Fruit fly (Drosophila melanogaster) whole organism, embryonic: ENCODE measurements around the gene CG15534.
A peak's percentile ranks its signal among the peaks of the same experiment; 100 is the strongest.

Source experiments
- ATbp ChIP-seq: fragments of 200-800 bp; sonication (Bioruptor generic); optimal IDR thresholded peaks from 2 replicates; lab custom pipeline; 2017; ENCODE audit warnings: missing biosample characterization, mild to moderate bottlenecking, missing genetic modification characterization, missing genetic modification reagents
- Abd-B ChIP-seq: fragments of 200-800 bp; sonication (Bioruptor generic); optimal IDR thresholded peaks from 2 replicates; lab custom pipeline; 2018; ENCODE audit warnings: missing biosample characterization, mild to moderate bottlenecking, missing genetic modification characterization, moderate library complexity
- Asciz ChIP-seq: fragments of 200-800 bp; sonication (Bioruptor generic); optimal IDR thresholded peaks from 2 replicates; lab custom pipeline; 2017; ENCODE audit warnings: missing biosample characterization, mild to moderate bottlenecking, missing genetic modification characterization, missing genetic modification reagents
- CG10366 ChIP-seq: fragments of 200-800 bp; sonication (Bioruptor generic); IDR thresholded peaks from 2 replicates; pipeline ENCODE4 v1.3.6; 2022; ENCODE audit warnings: missing biosample characterization, missing genetic modification characterization
- CG13123 ChIP-seq: fragments of 200-800 bp; sonication (Bioruptor generic); optimal IDR thresholded peaks from 2 replicates; lab custom pipeline; 2016; ENCODE audit warnings: missing biosample characterization, missing genetic modification characterization
- CG13424 ChIP-seq: fragments of 200-800 bp; sonication (Bioruptor generic); optimal IDR thresholded peaks from 2 replicates; lab custom pipeline; 2019; ENCODE audit warnings: missing biosample characterization, mild to moderate bottlenecking, missing genetic modification characterization, moderate library complexity
- CG14014 ChIP-seq: fragments of 200-800 bp; sonication (Bioruptor generic); IDR thresholded peaks from 2 replicates; pipeline ENCODE4 v1.3.6; 2022; ENCODE audit warnings: missing biosample characterization, missing genetic modification characterization
- CG1603 ChIP-seq: fragments of 200-800 bp; sonication (Bioruptor generic); optimal IDR thresholded peaks from 2 replicates; lab custom pipeline; 2019; ENCODE audit warnings: missing biosample characterization, mild to moderate bottlenecking, missing genetic modification characterization, moderate library complexity
- CG2678 ChIP-seq: fragments of 200-800 bp; sonication (Bioruptor generic); optimal IDR thresholded peaks from 3 replicates; lab custom pipeline; 2019; ENCODE audit warnings: missing biosample characterization, mild to moderate bottlenecking, missing genetic modification characterization, moderate library complexity
- CG3995 ChIP-seq: fragments of 200-800 bp; sonication (Bioruptor generic); optimal IDR thresholded peaks from 3 replicates; lab custom pipeline; 2016; ENCODE audit warnings: missing biosample characterization, missing genetic modification characterization
- CG4360 ChIP-seq: fragments of 200-800 bp; sonication (Bioruptor generic); IDR thresholded peaks from 2 replicates; pipeline ENCODE4 v1.3.6; 2022; ENCODE audit warnings: missing biosample characterization, missing genetic modification characterization
- CG4820 ChIP-seq: fragments of 200-800 bp; sonication (Bioruptor generic); optimal IDR thresholded peaks from 3 replicates; lab custom pipeline; 2016; ENCODE audit warnings: missing biosample characterization, missing genetic modification characterization
- CG6654 ChIP-seq: fragments of 200-800 bp; sonication (Bioruptor generic); optimal IDR thresholded peaks from 2 replicates; lab custom pipeline; 2017; ENCODE audit warnings: missing biosample characterization, mild to moderate bottlenecking, missing genetic modification characterization
- CG7271 ChIP-seq: fragments of 200-800 bp; sonication (Bioruptor generic); optimal IDR thresholded peaks from 2 replicates; lab custom pipeline; 2018; ENCODE audit warnings: missing biosample characterization, mild to moderate bottlenecking, missing genetic modification characterization, moderate library complexity
- Dfd ChIP-seq, 2 experiments: fragments of >200 bp; optimal IDR thresholded peaks; 2 replicates each; lab custom pipeline; 2017; ENCODE audit warnings: missing biosample characterization in 2 of 2, missing genetic modification characterization in 2 of 2
- Ets65A ChIP-seq: fragments of 200-800 bp; sonication (Bioruptor generic); peaks from one replicate; lab custom pipeline; 2016; ENCODE audit warnings: missing biosample characterization, missing genetic modification characterization
- H15 ChIP-seq: fragments of 200-800 bp; sonication (Bioruptor generic); IDR thresholded peaks from 3 replicates; pipeline ENCODE4 v1.3.6; 2022; ENCODE audit warnings: missing biosample characterization, missing genetic modification characterization
- HLH3B ChIP-seq: fragments of 200-800 bp; sonication (Bioruptor generic); IDR thresholded peaks from 2 replicates; pipeline ENCODE4 v1.3.6; 2022; ENCODE audit warnings: missing biosample characterization, missing genetic modification characterization
- HLH4C ChIP-seq: fragments of 200-800 bp; sonication (Bioruptor generic); IDR thresholded peaks from 3 replicates; pipeline ENCODE4 v1.3.6; 2022; ENCODE audit warnings: missing biosample characterization, missing genetic modification characterization; ENCODE audit not compliant: partially characterized antibody
- HmgD ChIP-seq: fragments of 200-800 bp; sonication (Bioruptor generic); optimal IDR thresholded peaks from 3 replicates; lab custom pipeline; 2016; ENCODE audit warnings: missing biosample characterization, missing genetic modification characterization
- MBD-R2 ChIP-seq: fragments of 200-800 bp; sonication (Bioruptor generic); IDR thresholded peaks from 2 replicates; pipeline ENCODE4 v1.3.6; 2022; ENCODE audit warnings: missing biosample characterization, missing genetic modification characterization
- MESR4 ChIP-seq: fragments of 200-800 bp; sonication (Bioruptor generic); optimal IDR thresholded peaks from 2 replicates; lab custom pipeline; 2018; ENCODE audit warnings: missing biosample characterization, mild to moderate bottlenecking, missing genetic modification characterization, moderate library complexity
- Mad ChIP-seq: fragments of 200-800 bp; sonication (Bioruptor generic); optimal IDR thresholded peaks from 2 replicates; lab custom pipeline; 2016; ENCODE audit warnings: missing biosample characterization, missing genetic modification characterization
- Nf-YC ChIP-seq: fragments of 200-800 bp; optimal IDR thresholded peaks from 3 replicates; lab custom pipeline; 2019; ENCODE audit warnings: missing biosample characterization, mild to moderate bottlenecking, missing genetic modification characterization, moderate library complexity
- PHDP ChIP-seq: fragments of 200-800 bp; sonication (Bioruptor generic); optimal IDR thresholded peaks from 3 replicates; lab custom pipeline; 2018; ENCODE audit warnings: missing biosample characterization, mild to moderate bottlenecking, missing genetic modification characterization, moderate library complexity
- Scr ChIP-seq: fragments of 200-800 bp; sonication (Bioruptor generic); IDR thresholded peaks from 2 replicates; pipeline ENCODE4 v1.3.6; 2022; ENCODE audit warnings: missing biosample characterization, missing genetic modification characterization; ENCODE audit not compliant: partially characterized antibody
- az2 ChIP-seq: fragments of 200-800 bp; sonication (Bioruptor generic); optimal IDR thresholded peaks from 3 replicates; lab custom pipeline; 2016; ENCODE audit warnings: missing biosample characterization, missing genetic modification characterization
- bcd ChIP-seq: fragments of 200-800 bp; sonication (Bioruptor generic); optimal IDR thresholded peaks from 2 replicates; lab custom pipeline; 2017; ENCODE audit warnings: missing biosample characterization, mild to moderate bottlenecking, missing genetic modification characterization
- chn ChIP-seq: fragments of 200-800 bp; sonication (Bioruptor generic); optimal IDR thresholded peaks from 2 replicates; lab custom pipeline; 2016; ENCODE audit warnings: missing biosample characterization, missing genetic modification characterization
- croc ChIP-seq: fragments of 200-800 bp; sonication (Bioruptor generic); conservative IDR thresholded peaks from 3 replicates; pipeline ENCODE4 v1.3.6; 2022; ENCODE audit warnings: missing biosample characterization, missing genetic modification characterization
- ems ChIP-seq: fragments of 200-800 bp; sonication (Bioruptor generic); optimal IDR thresholded peaks from 3 replicates; lab custom pipeline; 2016; ENCODE audit warnings: missing biosample characterization, missing genetic modification characterization
- fd102C ChIP-seq: fragments of 200-800 bp; sonication (Bioruptor generic); optimal IDR thresholded peaks from 2 replicates; lab custom pipeline; 2018; ENCODE audit warnings: missing biosample characterization, mild to moderate bottlenecking, missing genetic modification characterization, moderate library complexity
- gfzf ChIP-seq: fragments of 200-800 bp; sonication (Bioruptor generic); optimal IDR thresholded peaks from 2 replicates; lab custom pipeline; 2016; ENCODE audit warnings: missing biosample characterization, mild to moderate bottlenecking, missing genetic modification characterization, moderate library complexity
- grau ChIP-seq: fragments of 200-800 bp; optimal IDR thresholded peaks from 3 replicates; lab custom pipeline; 2019; ENCODE audit warnings: missing biosample characterization, mild to moderate bottlenecking, missing genetic modification characterization, moderate library complexity
- inv ChIP-seq: fragments of 200-800 bp; sonication (Bioruptor generic); IDR thresholded peaks from 2 replicates; pipeline ENCODE4 v1.3.6; 2022; ENCODE audit warnings: missing biosample characterization, missing genetic modification characterization; ENCODE audit not compliant: partially characterized antibody
- jigr1 ChIP-seq: fragments of 200-800 bp; sonication (Bioruptor generic); IDR thresholded peaks from 3 replicates; pipeline ENCODE4 v1.3.6; 2022; ENCODE audit warnings: missing biosample characterization, missing genetic modification characterization
- jumu ChIP-seq: fragments of 200-800 bp; sonication (Bioruptor generic); optimal IDR thresholded peaks from 3 replicates; lab custom pipeline; 2016; ENCODE audit warnings: missing biosample characterization, missing genetic modification characterization
- knrl ChIP-seq: fragments of 200-800 bp; sonication (Bioruptor generic); IDR thresholded peaks from 3 replicates; pipeline ENCODE4 v1.3.6; 2022; ENCODE audit warnings: missing biosample characterization, missing genetic modification characterization; ENCODE audit not compliant: partially characterized antibody
- lilli ChIP-seq: fragments of 200-800 bp; sonication (Bioruptor generic); optimal IDR thresholded peaks from 3 replicates; lab custom pipeline; 2016; ENCODE audit warnings: missing biosample characterization, missing genetic modification characterization
- nerfin-1 ChIP-seq: fragments of 200-800 bp; sonication (Bioruptor generic); optimal IDR thresholded peaks from 3 replicates; lab custom pipeline; 2019; ENCODE audit warnings: missing biosample characterization, mild to moderate bottlenecking, missing genetic modification characterization, moderate library complexity
- nerfin-2 ChIP-seq: fragments of 200-800 bp; sonication (Bioruptor generic); IDR thresholded peaks from 2 replicates; pipeline ENCODE4 v1.3.6; 2022; ENCODE audit warnings: missing biosample characterization, missing genetic modification characterization; ENCODE audit not compliant: partially characterized antibody
- nmo ChIP-seq: fragments of 200-800 bp; sonication (Bioruptor generic); optimal IDR thresholded peaks from 2 replicates; lab custom pipeline; 2018; ENCODE audit warnings: missing biosample characterization, mild to moderate bottlenecking, missing genetic modification characterization, moderate library complexity
- pan ChIP-seq, 4 experiments: fragments of >200 bp in 3 of 4; fragments of 200-800 bp in 1 of 4; sonication (Bioruptor generic) in 1 of 4; optimal IDR thresholded peaks in 3 of 4; IDR thresholded peaks in 1 of 4; 2 replicates each; pipeline versions ENCODE4 v1.3.6 to Lab custom; 2017 to 2022; ENCODE audit warnings: missing biosample characterization in 2 of 4, missing genetic modification characterization in 2 of 4, mixed read lengths in 1 of 4
- phol ChIP-seq: fragments of 200-800 bp; sonication (Bioruptor generic); optimal IDR thresholded peaks from 3 replicates; lab custom pipeline; 2018; ENCODE audit warnings: missing biosample characterization, mild to moderate bottlenecking, missing genetic modification characterization, moderate library complexity
- repo ChIP-seq: fragments of 200-800 bp; sonication (Bioruptor generic); optimal IDR thresholded peaks from 2 replicates; lab custom pipeline; 2016; ENCODE audit warnings: missing biosample characterization, missing genetic modification characterization
- scrt ChIP-seq: fragments of 200-800 bp; sonication (Bioruptor generic); optimal IDR thresholded peaks from 2 replicates; lab custom pipeline; 2018; ENCODE audit warnings: missing biosample characterization, mild to moderate bottlenecking, missing genetic modification characterization, moderate library complexity
- tio ChIP-seq: fragments of 200-800 bp; sonication (Bioruptor generic); optimal IDR thresholded peaks from 2 replicates; lab custom pipeline; 2017; ENCODE audit warnings: missing biosample characterization, missing genetic modification characterization, inconsistent platforms
- tna ChIP-seq: fragments of 200-800 bp; sonication (Bioruptor generic); IDR thresholded peaks from 2 replicates; pipeline ENCODE4 v1.3.6; 2022; ENCODE audit warnings: missing biosample characterization, missing genetic modification characterization; ENCODE audit not compliant: partially characterized antibody
- zen ChIP-seq: fragments of 200-800 bp; sonication (Bioruptor generic); optimal IDR thresholded peaks from 3 replicates; lab custom pipeline; 2018; ENCODE audit warnings: missing biosample characterization, mild to moderate bottlenecking, missing genetic modification characterization, moderate library complexity
- zfh1 ChIP-seq: fragments of 200-800 bp; sonication (Bioruptor generic); IDR thresholded peaks from 3 replicates; pipeline ENCODE4 v1.3.6; 2022; ENCODE audit warnings: missing biosample characterization, missing genetic modification characterization

The CG15534 gene

DNA sequence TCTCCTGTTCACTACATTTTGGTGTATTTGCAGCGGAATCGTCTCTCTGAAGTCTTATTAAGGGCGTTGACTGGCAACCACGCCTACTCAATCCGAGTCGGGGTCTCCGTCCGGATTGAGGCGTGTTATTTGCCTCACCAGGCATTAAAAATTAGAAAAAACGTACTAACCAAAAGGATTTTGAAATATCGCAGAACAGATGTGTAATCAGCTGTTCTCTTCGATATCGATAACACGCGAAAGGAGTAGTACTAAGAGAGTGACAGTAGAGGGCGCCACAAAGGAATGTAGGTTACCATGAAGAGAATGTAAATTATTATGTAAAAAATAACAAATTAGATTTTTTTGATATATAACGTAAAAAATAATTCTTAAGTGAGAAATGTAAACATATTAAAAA, 6.9 kb upstream of the CG15534 start, which contains the start of gene CG15536:
Gene CG15536, minus strand, starts transcription at position 170 of the 400 bp plus-strand sequence.
- TF ChIP-seq MESR4 (GFP tag; lab: Kevin White, UChicago) (peak; percentile 36), ATbp (GFP tag; lab: Kevin White, UChicago) (no peak), CG2678 (tag; lab: Kevin White, UChicago) (no peak), jumu (GFP tag; lab: Kevin White, UChicago) (no peak), Nf-YC (tag; lab: Kevin White, UChicago) (no peak), nmo (GFP tag; lab: Kevin White, UChicago) (peak; percentile 28), scrt (GFP tag; lab: Kevin White, UChicago) (no peak), CG4360 (GFP tag; lab: Robert Waterston, UW) (no peak), az2 (GFP tag; lab: Kevin White, UChicago) (no peak), Scr (peak; percentile 56), CG13123 (GFP tag; lab: Kevin White, UChicago) (no peak), HLH4C (GFP tag; lab: Robert Waterston, UW) (peak; percentile 64), PHDP (tag; lab: Kevin White, UChicago) (peak; percentile 13), bcd (GFP tag; lab: Kevin White, UChicago) (no peak), repo (GFP tag; lab: Kevin White, UChicago) (no peak), H15 (GFP tag; lab: Robert Waterston, UW) (no peak), CG4820 (GFP tag; lab: Kevin White, UChicago) (no peak), HLH3B (no peak), zfh1 (GFP tag; lab: Robert Waterston, UW) (0 out of 3 replicates have a peak, but pooled peaks have one; percentile 3), zen (no peak), Mad (GFP tag; lab: Kevin White, UChicago) (no peak), pan (optimal IDR thresholded peaks at IDR 0.05; lab: Kevin White, UChicago) (no peak), pan (GFP tag; optimal IDR thresholded peaks at IDR 0.05 in 1 of 2, IDR thresholded peaks at IDR 0.05 in 1 of 2) (no peak), CG1603 (peak; percentile 42), Ets65A (GFP tag; lab: Kevin White, UChicago) (no peak), inv (GFP tag; lab: Robert Waterston, UW) (peak; percentile 35), chn (GFP tag; lab: Kevin White, UChicago) (no peak), knrl (GFP tag; lab: Robert Waterston, UW) (peak; percentile 47; the same call in 2 of the 3 replicates), CG13424 (tag; lab: Kevin White, UChicago) (no peak), gfzf (GFP tag; lab: Kevin White, UChicago) (peak; percentile 22), Abd-B (no peak), jigr1 (GFP tag; lab: Robert Waterston, UW) (no peak), CG7271 (tag; lab: Kevin White, UChicago) (no peak), MBD-R2 (GFP tag; lab: Robert Waterston, UW) (peak; percentile 93), CG10366 (GFP tag; lab: Robert Waterston, UW) (no peak), tna (GFP tag; lab: Robert Waterston, UW) (peak; percentile 49; the same call in 1 of the 2 replicates), lilli (GFP tag; lab: Kevin White, UChicago) (no peak), croc (GFP tag; lab: Robert Waterston, UW) (no peak), nerfin-2 (peak; percentile 54; the same call in 1 of the 2 replicates), tio (GFP tag; lab: Kevin White, UChicago) (no peak), nerfin-1 (tag; lab: Kevin White, UChicago) (no peak), CG14014 (GFP tag; lab: Robert Waterston, UW) (no peak), grau (tag; lab: Kevin White, UChicago) (peak; percentile 17), Dfd (GFP tag; optimal IDR thresholded peaks at IDR 0.05; lab: Kevin White, UChicago) (no peak), CG3995 (peak; percentile 6), fd102C (GFP tag; lab: Kevin White, UChicago) (no peak), ems (GFP tag; lab: Kevin White, UChicago) (no peak), HmgD (GFP tag; lab: Kevin White, UChicago) (no peak), CG6654 (GFP tag; lab: Kevin White, UChicago) (no peak), phol (tag; lab: Kevin White, UChicago) (no peak), Asciz (GFP tag; lab: Kevin White, UChicago) (no peak)
